Fruit fly (Drosophila melanogaster): ENCODE results near the gene frma.

The frma gene

dm6 chrX:5495901-5496300, at the start of gene frma:
TSS of gene frma (minus strand) at chrX:5496052.
- TF ChIP-seq Sin3A (optimal IDR thresholded peaks at IDR 0.05) (no peak), h (optimal IDR thresholded peaks at IDR 0.05) (no peak), insv (optimal IDR thresholded peaks at IDR 0.05) (no peak), Myc (optimal IDR thresholded peaks at IDR 0.05) (no peak), psq (optimal IDR thresholded peaks at IDR 0.05) (no peak), ttk (optimal IDR thresholded peaks at IDR 0.05) (no peak)

dm6 chrX:5524240-5524881, 28.5 kb upstream of the frma start:
- TF ChIP-seq psq (optimal IDR thresholded peaks at IDR 0.05) (no peak), insv (optimal IDR thresholded peaks at IDR 0.05) (no peak), Myc (optimal IDR thresholded peaks at IDR 0.05) (no peak), ttk (optimal IDR thresholded peaks at IDR 0.05) (no peak), Sin3A (optimal IDR thresholded peaks at IDR 0.05) (no peak), h (optimal IDR thresholded peaks at IDR 0.05) (no peak)

- no peak for TF ChIP-seq insv (optimal IDR thresholded peaks at IDR 0.05)
- TF ChIP-seq psq (optimal IDR thresholded peaks at IDR 0.05): no peak
- no peak for TF ChIP-seq ttk (optimal IDR thresholded peaks at IDR 0.05)
- TF ChIP-seq h (optimal IDR thresholded peaks at IDR 0.05): no peak
- no peak for TF ChIP-seq Myc (optimal IDR thresholded peaks at IDR 0.05)
- TF ChIP-seq Sin3A (optimal IDR thresholded peaks at IDR 0.05): no peak
These were observed 22.3 kb upstream of the frma start for dm6 chrX:5518196-5518595.

- no peak for TF ChIP-seq psq (optimal IDR thresholded peaks at IDR 0.05)
- no peak for TF ChIP-seq ttk (optimal IDR thresholded peaks at IDR 0.05)
- TF ChIP-seq insv (optimal IDR thresholded peaks at IDR 0.05): no peak
- no peak for TF ChIP-seq Sin3A (optimal IDR thresholded peaks at IDR 0.05)
- no peak for TF ChIP-seq h (optimal IDR thresholded peaks at IDR 0.05)
These were observed 21.1 kb upstream of the frma start for dm6 chrX:5516783-5517571.

dm6 chrX:5515903-5516658, 20.2 kb upstream of the frma start, which contains the start of gene CG12730:
TSS of gene CG12730 (plus strand) at chrX:5516608.
- TF ChIP-seq ttk (optimal IDR thresholded peaks at IDR 0.05) (no peak), Myc (optimal IDR thresholded peaks at IDR 0.05) (no peak), psq (optimal IDR thresholded peaks at IDR 0.05) (no peak), insv (optimal IDR thresholded peaks at IDR 0.05) (no peak), Sin3A (optimal IDR thresholded peaks at IDR 0.05) (no peak)

dm6 chrX:5515151-5515550, 19.3 kb upstream of the frma start:
- TF ChIP-seq Sin3A (optimal IDR thresholded peaks at IDR 0.05): no peak
- no peak for TF ChIP-seq insv (optimal IDR thresholded peaks at IDR 0.05)
- TF ChIP-seq Myc (optimal IDR thresholded peaks at IDR 0.05): no peak
- TF ChIP-seq h (optimal IDR thresholded peaks at IDR 0.05): no peak
- no peak for TF ChIP-seq ttk (optimal IDR thresholded peaks at IDR 0.05)
- no peak for TF ChIP-seq psq (optimal IDR thresholded peaks at IDR 0.05)

- TF ChIP-seq Myc (optimal IDR thresholded peaks at IDR 0.05): no peak
- no peak for TF ChIP-seq ttk (optimal IDR thresholded peaks at IDR 0.05)
- TF ChIP-seq h (optimal IDR thresholded peaks at IDR 0.05): no peak
- TF ChIP-seq psq (optimal IDR thresholded peaks at IDR 0.05): no peak
- TF ChIP-seq insv (optimal IDR thresholded peaks at IDR 0.05): no peak
- TF ChIP-seq Sin3A (optimal IDR thresholded peaks at IDR 0.05): no peak
These were observed 15.3 kb upstream of the frma start for dm6 chrX:5511167-5511566.

- no peak for TF ChIP-seq psq (optimal IDR thresholded peaks at IDR 0.05)
These were observed 8.1 kb upstream of the frma start for dm6 chrX:5503916-5504315.

- TF ChIP-seq h (optimal IDR thresholded peaks at IDR 0.05): no peak
- TF ChIP-seq psq (optimal IDR thresholded peaks at IDR 0.05): no peak
- TF ChIP-seq Myc (optimal IDR thresholded peaks at IDR 0.05): no peak
- TF ChIP-seq insv (optimal IDR thresholded peaks at IDR 0.05): no peak
- TF ChIP-seq Sin3A (optimal IDR thresholded peaks at IDR 0.05): no peak
- no peak for TF ChIP-seq ttk (optimal IDR thresholded peaks at IDR 0.05)
These were observed 5.3 kb upstream of the frma start, which contains the start of the genes CG32762 and CG4151 for dm6 chrX:5501129-5501528. TSS of gene CG32762 (minus strand) at chrX:5501229. TSS of gene CG4151 (plus strand) at chrX:5501476.

dm6 chrX:5496727-5497126, 875 bp upstream of the frma start:
- TF ChIP-seq psq (optimal IDR thresholded peaks at IDR 0.05): no peak
- no peak for TF ChIP-seq ttk (optimal IDR thresholded peaks at IDR 0.05)
- no peak for TF ChIP-seq h (optimal IDR thresholded peaks at IDR 0.05)
- no peak for TF ChIP-seq insv (optimal IDR thresholded peaks at IDR 0.05)
- TF ChIP-seq Myc (optimal IDR thresholded peaks at IDR 0.05): no peak
- TF ChIP-seq Sin3A (optimal IDR thresholded peaks at IDR 0.05): no peak

- TF ChIP-seq Sin3A (optimal IDR thresholded peaks at IDR 0.05): no peak
- no peak for TF ChIP-seq ttk (optimal IDR thresholded peaks at IDR 0.05)
- no peak for TF ChIP-seq Myc (optimal IDR thresholded peaks at IDR 0.05)
- TF ChIP-seq h (optimal IDR thresholded peaks at IDR 0.05): no peak
- no peak for TF ChIP-seq insv (optimal IDR thresholded peaks at IDR 0.05)
- TF ChIP-seq psq (optimal IDR thresholded peaks at IDR 0.05): no peak
These were observed 8.5 kb downstream of the frma start for dm6 chrX:5487381-5487780.

- no peak for TF ChIP-seq h (optimal IDR thresholded peaks at IDR 0.05)
- TF ChIP-seq psq (optimal IDR thresholded peaks at IDR 0.05): no peak
- no peak for TF ChIP-seq Sin3A (optimal IDR thresholded peaks at IDR 0.05)
- no peak for TF ChIP-seq Myc (optimal IDR thresholded peaks at IDR 0.05)
- no peak for TF ChIP-seq ttk (optimal IDR thresholded peaks at IDR 0.05)
- TF ChIP-seq insv (optimal IDR thresholded peaks at IDR 0.05): no peak
These were observed 9.9 kb downstream of the frma start for dm6 chrX:5485903-5486302.

All from Kc167 (cell line).